Fruit fly (Drosophila melanogaster): ENCODE measurements around the gene CG14042.

Gene CG14042

dm6 chr2L:5009306-5010030, 28.0 kb upstream of the CG14042 start, which contains the start of gene Rtnl1:
Gene Rtnl1 (minus strand): TSS chr2L:5009720.
- TF ChIP-seq ftz-f1 (GFP tag; optimal IDR thresholded peaks at IDR 0.05) = peak; percentile 96
- TF ChIP-seq Taf1 (GFP tag; IDR thresholded peaks at IDR 0.05) = no peak
- peak; percentile 84; the same call in 2 of the 3 replicates for TF ChIP-seq mld (GFP tag; IDR thresholded peaks at IDR 0.05; ENCODE audit: partially characterized antibody)
- TF ChIP-seq Dbx (GFP tag; IDR thresholded peaks at IDR 0.05) = peak; percentile 42; the same call in 2 of the 3 replicates
- peak; percentile 81 for TF ChIP-seq CG4617 (GFP tag; optimal IDR thresholded peaks at IDR 0.05; ENCODE audit: borderline replicate concordance)
- no peak for TF ChIP-seq fru (optimal IDR thresholded peaks at IDR 0.05)
- peak; percentile 35 for TF ChIP-seq Antp (GFP tag; optimal IDR thresholded peaks at IDR 0.05)
- TF ChIP-seq hbn (GFP tag; IDR thresholded peaks at IDR 0.05; ENCODE audit: partially characterized antibody) = peak; percentile 95
- peak; percentile 24 for TF ChIP-seq CG4424 (GFP tag; optimal IDR thresholded peaks at IDR 0.05)
- no peak for TF ChIP-seq CG14667 (GFP tag; IDR thresholded peaks at IDR 0.05)
- peak; percentile 37; the same call in 1 of the 2 replicates for TF ChIP-seq al (GFP tag; IDR thresholded peaks at IDR 0.05)
- no peak for TF ChIP-seq rib (GFP tag; IDR thresholded peaks at IDR 0.05)
- TF ChIP-seq inv (GFP tag; IDR thresholded peaks at IDR 0.05; ENCODE audit: partially characterized antibody) = peak; percentile 85
- TF ChIP-seq CG10274 (GFP tag; optimal IDR thresholded peaks at IDR 0.05) = no peak
- no peak for TF ChIP-seq E2f1 (GFP tag; IDR thresholded peaks at IDR 0.05)
- TF ChIP-seq kah (GFP tag; optimal IDR thresholded peaks at IDR 0.05) = no peak
- TF ChIP-seq ase (GFP tag; IDR thresholded peaks at IDR 0.05) = no peak
- TF ChIP-seq Pdp1 (GFP tag; optimal IDR thresholded peaks at IDR 0.05) = peak in 1 of 2 experiments; percentile 62
- TF ChIP-seq ttk (GFP tag; IDR thresholded peaks at IDR 0.05) = no peak
- TF ChIP-seq CG10979 (tag; optimal IDR thresholded peaks at IDR 0.05) = peak; percentile 17
- TF ChIP-seq CG3163 (GFP tag; optimal IDR thresholded peaks at IDR 0.05) = no peak
- TF ChIP-seq CG15514 (GFP tag; optimal IDR thresholded peaks at IDR 0.05) = peak; percentile 84
- peak; percentile 88 for TF ChIP-seq Asciz (GFP tag; optimal IDR thresholded peaks at IDR 0.05)
- no peak for TF ChIP-seq CG32772 (GFP tag; IDR thresholded peaks at IDR 0.05)
- TF ChIP-seq Lhr (GFP tag; optimal IDR thresholded peaks at IDR 0.05) = peak; percentile 94
- no peak for TF ChIP-seq run (tag; optimal IDR thresholded peaks at IDR 0.05)
- peak; percentile 81 for TF ChIP-seq Sry-β (GFP tag; optimal IDR thresholded peaks at IDR 0.05)
- no peak for TF ChIP-seq CG12236 (GFP tag; optimal IDR thresholded peaks at IDR 0.05)
- no peak for TF ChIP-seq danr (GFP tag; IDR thresholded peaks at IDR 0.05)
- TF ChIP-seq exex (tag; optimal IDR thresholded peaks at IDR 0.05) = no peak
- TF ChIP-seq Ptx1 (GFP tag; IDR thresholded peaks at IDR 0.05) = no peak
- TF ChIP-seq pho (GFP tag; optimal IDR thresholded peaks at IDR 0.05) = peak; percentile 49
- no peak for TF ChIP-seq CG33557 (GFP tag; optimal IDR thresholded peaks at IDR 0.05)
- no peak for TF ChIP-seq CG3281 (GFP tag; optimal IDR thresholded peaks at IDR 0.05)
- TF ChIP-seq CG3065 (GFP tag; optimal IDR thresholded peaks at IDR 0.05) = no peak
- TF ChIP-seq CG14965 (GFP tag; optimal IDR thresholded peaks at IDR 0.05; ENCODE audit: borderline replicate concordance) = no peak
- no peak for TF ChIP-seq CG2875 (GFP tag; optimal IDR thresholded peaks at IDR 0.05)
- TF ChIP-seq CG17568 (GFP tag; optimal IDR thresholded peaks at IDR 0.05) = no peak
- no peak for TF ChIP-seq Doc2 (GFP tag; IDR thresholded peaks at IDR 0.05)
- peak; percentile 93 for TF ChIP-seq pita (GFP tag; optimal IDR thresholded peaks at IDR 0.05)
- peak; percentile 95 for TF ChIP-seq CG42726 (GFP tag; IDR thresholded peaks at IDR 0.05; ENCODE audit: partially characterized antibody)
- no peak for TF ChIP-seq CG7372 (GFP tag; IDR thresholded peaks at IDR 0.05)
- no peak for TF ChIP-seq CG14050 (GFP tag; IDR thresholded peaks at IDR 0.05)
- 0 out of 3 replicates have a peak, but pooled peaks have one; percentile 9 for TF ChIP-seq CG11560 (tag; IDR thresholded peaks at IDR 0.05)
- TF ChIP-seq CG8089 (GFP tag; optimal IDR thresholded peaks at IDR 0.05) = no peak
- peak; percentile 81 for TF ChIP-seq trem (tag; optimal IDR thresholded peaks at IDR 0.05)
- TF ChIP-seq Tbp (GFP tag; optimal IDR thresholded peaks at IDR 0.05) = peak; percentile 44
- peak; percentile 42 for TF ChIP-seq Jarid2 (GFP tag; optimal IDR thresholded peaks at IDR 0.05)
- no peak for TF ChIP-seq HHEX (GFP tag; optimal IDR thresholded peaks at IDR 0.05)
